Worm (Caenorhabditis elegans) whole organism, L2 larva: Measurements from ENCODE around the gene C26B9.3.

Experiments
- egl-27 ChIP-seq: sonication (generic microtip); optimal IDR thresholded peaks from 3 replicates; lab custom pipeline; 2017; ENCODE audit warnings: missing biosample characterization, missing genetic modification reagents, missing genetic modification characterization
- nhr-25 ChIP-seq: fragments of 150-350 bp; sonication (generic microtip); optimal IDR thresholded peaks from 3 replicates; lab custom pipeline; 2014; ENCODE audit warnings: missing biosample characterization, missing genetic modification characterization

ce11 chrX:5360682-5361081 is 22.6 kb downstream of the C26B9.3 start:
- TF ChIP-seq nhr-25 (tag; lab: Kevin White, UChicago) (no peak), egl-27 (tag; lab: Kevin White, UChicago) (no peak)
